Worm (Caenorhabditis elegans): ENCODE data around the gene ogt-1.

DNA sequence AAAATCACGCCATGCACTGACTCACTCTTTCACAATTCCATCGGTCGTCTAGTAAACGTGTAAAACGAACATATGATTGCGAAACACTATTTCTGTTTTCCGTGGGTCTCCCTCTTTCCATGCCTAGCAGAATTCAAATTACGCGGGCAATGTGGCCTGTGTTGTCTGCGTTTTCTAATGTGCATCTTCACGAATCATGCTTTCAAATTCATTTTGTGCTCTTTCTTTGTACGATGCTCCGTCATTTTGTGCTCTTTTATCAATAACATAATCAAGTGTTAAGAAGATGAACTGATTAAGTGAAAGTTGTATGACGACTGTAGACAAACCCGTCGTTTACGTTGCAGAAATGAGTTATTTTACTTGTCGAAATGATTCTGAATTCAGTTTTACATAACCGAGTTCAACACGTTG lies 12.2 kb upstream of the ogt-1 start:
- TF ChIP-seq hlh-30 (tag; optimal IDR thresholded peaks at IDR 0.05; ENCODE audit: insufficient read depth) (peak; percentile 68), spr-1 (tag; optimal IDR thresholded peaks at IDR 0.05) (no peak), nhr-6 (tag; optimal IDR thresholded peaks at IDR 0.05) (peak; percentile 58), lin-13 (GFP tag; optimal IDR thresholded peaks at IDR 0.05) (peak; percentile 49), Y48G9A.11 (GFP tag; IDR thresholded peaks at IDR 0.05) (no peak), ces-1 (GFP tag; optimal IDR thresholded peaks at IDR 0.05) (no peak), snpc-4 (tag; optimal IDR thresholded peaks at IDR 0.05) (no peak)
